Fruit fly (Drosophila melanogaster) whole organism, embryonic: Measurements from ENCODE around the gene CG2182.
A peak's percentile ranks its signal among the peaks of the same experiment; 100 is the strongest.

Experiments used
- Abd-B ChIP-seq: fragments of 200-800 bp; sonication (Bioruptor generic); optimal IDR thresholded peaks from 2 replicates; lab custom pipeline; 2018; ENCODE audit warnings: missing biosample characterization, mild to moderate bottlenecking, missing genetic modification characterization, moderate library complexity
- Antp ChIP-seq: fragments of 200-800 bp; sonication (Bioruptor generic); optimal IDR thresholded peaks from 3 replicates; lab custom pipeline; 2016; ENCODE audit warnings: missing biosample characterization, missing genetic modification characterization
- Bgb ChIP-seq: fragments of 200-800 bp; sonication (Bioruptor generic); IDR thresholded peaks from 2 replicates; pipeline ENCODE4 v1.3.6; 2022; ENCODE audit warnings: missing biosample characterization, missing genetic modification characterization; ENCODE audit not compliant: partially characterized antibody
- Bteb2 ChIP-seq: fragments of 200-800 bp; sonication (Bioruptor generic); optimal IDR thresholded peaks from 2 replicates; lab custom pipeline; 2016; ENCODE audit warnings: missing biosample characterization, missing genetic modification characterization
- C15 ChIP-seq: fragments of 200-800 bp; sonication (Bioruptor generic); IDR thresholded peaks from 3 replicates; pipeline ENCODE4 v1.3.6; 2022; ENCODE audit warnings: missing biosample characterization, missing genetic modification characterization
- CG1024 ChIP-seq: fragments of 200-800 bp; sonication (Bioruptor generic); IDR thresholded peaks from 2 replicates; pipeline ENCODE4 v1.3.6; 2022; ENCODE audit warnings: missing biosample characterization, missing genetic modification characterization
- CG10462 ChIP-seq: fragments of 200-800 bp; sonication (Bioruptor generic); optimal IDR thresholded peaks from 2 replicates; lab custom pipeline; 2016; ENCODE audit warnings: missing biosample characterization, missing genetic modification characterization
- CG12744 ChIP-seq: fragments of 200-800 bp; sonication (Bioruptor generic); optimal IDR thresholded peaks from 2 replicates; lab custom pipeline; 2016; ENCODE audit warnings: missing biosample characterization, missing genetic modification characterization
- CG13123 ChIP-seq: fragments of 200-800 bp; sonication (Bioruptor generic); optimal IDR thresholded peaks from 2 replicates; lab custom pipeline; 2016; ENCODE audit warnings: missing biosample characterization, missing genetic modification characterization
- CG15011 ChIP-seq: fragments of 200-800 bp; sonication (Bioruptor generic); optimal IDR thresholded peaks from 3 replicates; lab custom pipeline; 2018; ENCODE audit warnings: missing biosample characterization, mild to moderate bottlenecking, missing genetic modification characterization
- CG1647 ChIP-seq: fragments of 200-800 bp; sonication (Bioruptor generic); optimal IDR thresholded peaks from 3 replicates; lab custom pipeline; 2016; ENCODE audit warnings: missing biosample characterization, missing genetic modification characterization
- CG18011 ChIP-seq: fragments of 200-800 bp; sonication (Bioruptor generic); optimal IDR thresholded peaks from 2 replicates; lab custom pipeline; 2017; ENCODE audit warnings: missing biosample characterization, missing genetic modification characterization, mild to moderate bottlenecking, moderate library complexity, missing genotype
- CG30403 ChIP-seq: fragments of 200-800 bp; sonication (Bioruptor generic); optimal IDR thresholded peaks from 3 replicates; lab custom pipeline; 2016; ENCODE audit warnings: missing biosample characterization, missing genetic modification characterization
- CG32532 ChIP-seq: fragments of 200-800 bp; sonication (Bioruptor generic); IDR thresholded peaks from 2 replicates; pipeline ENCODE4 v1.3.6; 2022; ENCODE audit warnings: missing biosample characterization, missing genetic modification characterization
- CG3726 ChIP-seq: fragments of 200-800 bp; sonication (Bioruptor generic); IDR thresholded peaks from 3 replicates; pipeline ENCODE4, ENCODE4 v1.3.6; 2022; ENCODE audit warnings: missing biosample characterization, missing genetic modification characterization
- CG4328 ChIP-seq: fragments of 200-800 bp; sonication (Bioruptor generic); optimal IDR thresholded peaks from 3 replicates; lab custom pipeline; 2017; ENCODE audit warnings: missing biosample characterization, missing genetic modification reagents, missing genetic modification characterization
- CG6654 ChIP-seq: fragments of 200-800 bp; sonication (Bioruptor generic); optimal IDR thresholded peaks from 2 replicates; lab custom pipeline; 2017; ENCODE audit warnings: missing biosample characterization, mild to moderate bottlenecking, missing genetic modification characterization
- CG6689 ChIP-seq: fragments of 200-800 bp; sonication (Bioruptor generic); IDR thresholded peaks from 2 replicates; pipeline ENCODE4 v1.3.6; 2022; ENCODE audit warnings: missing biosample characterization, missing genetic modification characterization
- CG7839 ChIP-seq: fragments of 200-800 bp; sonication (Bioruptor generic); optimal IDR thresholded peaks from 3 replicates; lab custom pipeline; 2018; ENCODE audit warnings: missing biosample characterization, mild to moderate bottlenecking, missing genetic modification characterization, moderate library complexity
- CG8388 ChIP-seq: fragments of 200-800 bp; sonication (Bioruptor generic); optimal IDR thresholded peaks from 2 replicates; lab custom pipeline; 2019; ENCODE audit warnings: missing biosample characterization, mild to moderate bottlenecking, missing genetic modification characterization, moderate library complexity
- CG8765 ChIP-seq: fragments of 200-800 bp; sonication (Bioruptor generic); IDR thresholded peaks from 2 replicates; pipeline ENCODE4 v1.3.6; 2022; ENCODE audit warnings: missing biosample characterization, missing genetic modification characterization
- CG9215 ChIP-seq: fragments of 200-800 bp; sonication (Bioruptor generic); IDR thresholded peaks from 2 replicates; pipeline ENCODE4 v1.3.6; 2022; ENCODE audit warnings: missing biosample characterization, missing genetic modification characterization
- Dbx ChIP-seq: fragments of 200-800 bp; sonication (Bioruptor generic); IDR thresholded peaks from 3 replicates; pipeline ENCODE4 v1.3.6; 2022; ENCODE audit warnings: missing biosample characterization, missing genetic modification characterization
- Dref ChIP-seq: fragments of 200-800 bp; sonication (Bioruptor generic); IDR thresholded peaks from 2 replicates; pipeline ENCODE4 v1.3.6; 2022; ENCODE audit warnings: missing biosample characterization, missing genetic modification characterization
- H15 ChIP-seq: fragments of 200-800 bp; sonication (Bioruptor generic); IDR thresholded peaks from 3 replicates; pipeline ENCODE4 v1.3.6; 2022; ENCODE audit warnings: missing biosample characterization, missing genetic modification characterization
- HLH4C ChIP-seq: fragments of 200-800 bp; sonication (Bioruptor generic); IDR thresholded peaks from 3 replicates; pipeline ENCODE4 v1.3.6; 2022; ENCODE audit warnings: missing biosample characterization, missing genetic modification characterization; ENCODE audit not compliant: partially characterized antibody
- MTF-1 ChIP-seq: fragments of 200-800 bp; sonication (Bioruptor generic); optimal IDR thresholded peaks from 2 replicates; lab custom pipeline; 2018; ENCODE audit warnings: missing biosample characterization, mild to moderate bottlenecking, missing genetic modification characterization, borderline replicate concordance
- Nf-YC ChIP-seq: fragments of 200-800 bp; optimal IDR thresholded peaks from 3 replicates; lab custom pipeline; 2019; ENCODE audit warnings: missing biosample characterization, mild to moderate bottlenecking, missing genetic modification characterization, moderate library complexity
- Pdp1 ChIP-seq, 2 experiments: fragments of 200-800 bp; sonication (Bioruptor generic); optimal IDR thresholded peaks; 3 replicates each; lab custom pipeline; 2016; ENCODE audit warnings: missing biosample characterization in 2 of 2, missing genetic modification characterization in 2 of 2, mild to moderate bottlenecking in 1 of 2, moderate library complexity in 1 of 2
- YL-1 ChIP-seq: fragments of 200-800 bp; sonication (Bioruptor generic); optimal IDR thresholded peaks from 3 replicates; lab custom pipeline; 2017; ENCODE audit warnings: missing biosample characterization, mild to moderate bottlenecking, missing genetic modification characterization
- ara ChIP-seq: fragments of 200-800 bp; sonication (Bioruptor generic); IDR thresholded peaks from 2 replicates; pipeline ENCODE4 v1.3.6; 2022; ENCODE audit warnings: missing biosample characterization, missing genetic modification characterization
- bab2 ChIP-seq: fragments of 200-800 bp; sonication (Bioruptor generic); optimal IDR thresholded peaks from 2 replicates; lab custom pipeline; 2016; ENCODE audit warnings: missing biosample characterization, missing genetic modification characterization
- bigmax ChIP-seq: fragments of 200-800 bp; sonication (Bioruptor generic); optimal IDR thresholded peaks from 2 replicates; lab custom pipeline; 2018; ENCODE audit warnings: missing biosample characterization, mild to moderate bottlenecking, missing genetic modification characterization
- br ChIP-seq: fragments of >200 bp; optimal IDR thresholded peaks from 2 replicates; lab custom pipeline; 2017
- btn ChIP-seq: fragments of 200-800 bp; sonication (Bioruptor generic); optimal IDR thresholded peaks from 2 replicates; lab custom pipeline; 2016; ENCODE audit warnings: missing biosample characterization, missing genetic modification characterization
- eve ChIP-seq, 2 experiments: fragments of >200 bp; optimal IDR thresholded peaks; 2 replicates each; lab custom pipeline; 2017; ENCODE audit warnings: missing biosample characterization in 2 of 2, missing genetic modification characterization in 2 of 2
- fru ChIP-seq: fragments of >200 bp; optimal IDR thresholded peaks from 2 replicates; lab custom pipeline; 2017
- h ChIP-seq: fragments of >200 bp; optimal IDR thresholded peaks from 2 replicates; lab custom pipeline; 2017
- jing ChIP-seq: fragments of 200-800 bp; sonication (Bioruptor generic); optimal IDR thresholded peaks from 2 replicates; lab custom pipeline; 2018; ENCODE audit warnings: missing biosample characterization, mild to moderate bottlenecking, missing genetic modification characterization
- klu ChIP-seq: fragments of 200-800 bp; sonication (Bioruptor generic); IDR thresholded peaks from 2 replicates; pipeline ENCODE4 v1.3.6; 2022; ENCODE audit warnings: missing biosample characterization, missing genetic modification characterization
- knrl ChIP-seq: fragments of 200-800 bp; sonication (Bioruptor generic); IDR thresholded peaks from 3 replicates; pipeline ENCODE4 v1.3.6; 2022; ENCODE audit warnings: missing biosample characterization, missing genetic modification characterization; ENCODE audit not compliant: partially characterized antibody
- maf-S ChIP-seq: fragments of 200-800 bp; sonication (Bioruptor generic); optimal IDR thresholded peaks from 2 replicates; lab custom pipeline; 2016; ENCODE audit warnings: missing biosample characterization, missing genetic modification characterization
- nerfin-2 ChIP-seq: fragments of 200-800 bp; sonication (Bioruptor generic); IDR thresholded peaks from 2 replicates; pipeline ENCODE4 v1.3.6; 2022; ENCODE audit warnings: missing biosample characterization, missing genetic modification characterization; ENCODE audit not compliant: partially characterized antibody
- prd ChIP-seq, 3 experiments: fragments of >200 bp in 2 of 3; fragments of 200-800 bp in 1 of 3; sonication (Bioruptor generic) in 1 of 3; optimal IDR thresholded peaks in 2 of 3; IDR thresholded peaks in 1 of 3; 2 replicates in 2 of 3; 3 replicates in 1 of 3; pipeline versions ENCODE4 v1.3.6 to Lab custom; 2017 to 2022; ENCODE audit warnings: missing biosample characterization in 1 of 3, missing genetic modification characterization in 1 of 3
- sc ChIP-seq, 3 experiments: fragments of >200 bp in 2 of 3; fragments of 200-800 bp in 1 of 3; sonication (Bioruptor generic) in 1 of 3; optimal IDR thresholded peaks; 2 replicates in 2 of 3; 3 replicates in 1 of 3; lab custom pipeline; 2017; ENCODE audit warnings: mild to moderate bottlenecking in 1 of 3, missing biosample characterization in 1 of 3, missing genetic modification characterization in 1 of 3, missing genetic modification reagents in 1 of 3
- schlank ChIP-seq: fragments of 200-800 bp; sonication (Bioruptor generic); optimal IDR thresholded peaks from 2 replicates; lab custom pipeline; 2018; ENCODE audit warnings: missing biosample characterization, mild to moderate bottlenecking, missing genetic modification characterization
- toy ChIP-seq: fragments of 200-800 bp; sonication (Bioruptor generic); IDR thresholded peaks from 2 replicates; pipeline ENCODE4 v1.3.6; 2022; ENCODE audit warnings: missing biosample characterization, missing genetic modification characterization
- trh ChIP-seq: fragments of 200-800 bp; sonication (Bioruptor generic); optimal IDR thresholded peaks from 2 replicates; lab custom pipeline; 2016; ENCODE audit warnings: missing biosample characterization, missing genetic modification characterization
- wdn ChIP-seq: fragments of 200-800 bp; sonication (Bioruptor generic); IDR thresholded peaks from 2 replicates; pipeline ENCODE4 v1.3.6; 2022; ENCODE audit warnings: missing biosample characterization, missing genetic modification characterization
- yki ChIP-seq: fragments of >200 bp; optimal IDR thresholded peaks from 3 replicates; lab custom pipeline; 2018

The CG2182 gene

dm6 chr3R:5620387-5620956, 39.2 kb downstream of the CG2182 start (continued):
- TF ChIP-seq jing (GFP tag; lab: Kevin White, UChicago) (peak; percentile 37), MTF-1 (GFP tag; lab: Kevin White, UChicago) (peak; percentile 25), fru (lab: Kevin White, UChicago) (no peak), CG3726 (GFP tag; lab: Robert Waterston, UW) (peak; percentile 59; the same call in 1 of the 3 replicates), maf-S (GFP tag; lab: Kevin White, UChicago) (peak; percentile 39), CG8388 (GFP tag; lab: Kevin White, UChicago) (peak; percentile 62), CG12744 (GFP tag; lab: Kevin White, UChicago) (no peak), nerfin-2 (GFP tag; lab: Robert Waterston, UW) (no peak), toy (GFP tag; lab: Robert Waterston, UW) (no peak), CG18011 (GFP tag; lab: Kevin White, UChicago) (no peak), CG4328 (GFP tag; lab: Kevin White, UChicago) (no peak), sc (optimal IDR thresholded peaks at IDR 0.05; lab: Kevin White, UChicago) (no peak), sc (GFP tag; optimal IDR thresholded peaks at IDR 0.05; lab: Kevin White, UChicago) (peak; percentile 39), Abd-B (peak; percentile 71), CG32532 (peak; percentile 60; the same call in 1 of the 2 replicates), wdn (GFP tag; lab: Robert Waterston, UW) (peak; percentile 30; the same call in 1 of the 2 replicates), Pdp1 (GFP tag; optimal IDR thresholded peaks at IDR 0.05; lab: Kevin White, UChicago) (peak; percentile 43 to 70), Bteb2 (GFP tag; lab: Kevin White, UChicago) (no peak), eve (GFP tag; optimal IDR thresholded peaks at IDR 0.05; lab: Kevin White, UChicago) (no peak), CG6689 (peak; percentile 64), HLH4C (GFP tag; lab: Robert Waterston, UW) (no peak), C15 (GFP tag; lab: Robert Waterston, UW) (peak; percentile 17; the same call in 1 of the 3 replicates), bab2 (peak; percentile 69), bigmax (GFP tag; lab: Kevin White, UChicago) (no peak), Dref (no peak), CG13123 (GFP tag; lab: Kevin White, UChicago) (peak; percentile 2), btn (GFP tag; lab: Kevin White, UChicago) (peak; percentile 50), knrl (GFP tag; lab: Robert Waterston, UW) (no peak), schlank (tag; lab: Kevin White, UChicago) (no peak), CG9215 (GFP tag; lab: Robert Waterston, UW) (no peak), CG8765 (no peak), Nf-YC (tag; lab: Kevin White, UChicago) (peak; percentile 31), br (lab: Kevin White, UChicago) (no peak), CG6654 (peak; percentile 38), H15 (GFP tag; lab: Robert Waterston, UW) (peak; percentile 24; the same call in 1 of the 3 replicates), Dbx (0 out of 3 replicates have a peak, but pooled peaks have one; percentile 16), h (lab: Kevin White, UChicago) (no peak), CG1647 (GFP tag; lab: Kevin White, UChicago) (peak; percentile 18), CG7839 (tag; lab: Kevin White, UChicago) (peak; percentile 72), trh (GFP tag; lab: Kevin White, UChicago) (no peak), klu (peak; percentile 18; the same call in 1 of the 2 replicates), CG1024 (GFP tag; lab: Robert Waterston, UW) (peak; percentile 69), prd (optimal IDR thresholded peaks at IDR 0.05; lab: Kevin White, UChicago) (no peak), prd (GFP tag; IDR thresholded peaks at IDR 0.05; lab: Robert Waterston, UW) (peak; percentile 71), yki (no peak), CG15011 (GFP tag; lab: Kevin White, UChicago) (no peak), Bgb (GFP tag; lab: Robert Waterston, UW) (no peak), CG30403 (GFP tag; lab: Kevin White, UChicago) (peak; percentile 75), CG10462 (GFP tag; lab: Kevin White, UChicago) (peak; percentile 20), Antp (GFP tag; lab: Kevin White, UChicago) (peak; percentile 73), ara (GFP tag; lab: Robert Waterston, UW) (peak; percentile 52), YL-1 (GFP tag; lab: Kevin White, UChicago) (no peak)
